Fruit fly (Drosophila melanogaster) whole organism, embryonic: ENCODE results near the gene NimC2.

ENCODE experiments used
- Aef1 ChIP-seq: fragments of 200-800 bp; sonication (Bioruptor generic); IDR thresholded peaks from 3 replicates; pipeline ENCODE4 v1.3.6; 2022; ENCODE audit warnings: missing biosample characterization, missing genetic modification characterization
- BtbVII ChIP-seq: fragments of 200-800 bp; sonication (Bioruptor generic); optimal IDR thresholded peaks from 3 replicates; lab custom pipeline; 2017; ENCODE audit warnings: missing biosample characterization, mild to moderate bottlenecking, missing genetic modification characterization
- C15 ChIP-seq: fragments of 200-800 bp; sonication (Bioruptor generic); IDR thresholded peaks from 3 replicates; pipeline ENCODE4 v1.3.6; 2022; ENCODE audit warnings: missing biosample characterization, missing genetic modification characterization
- CG10147 ChIP-seq: fragments of 200-800 bp; sonication (Bioruptor generic); optimal IDR thresholded peaks from 2 replicates; lab custom pipeline; 2019; ENCODE audit warnings: missing biosample characterization, mild to moderate bottlenecking, missing genetic modification characterization, moderate library complexity
- CG11093 ChIP-seq: fragments of 200-800 bp; sonication (Bioruptor generic); IDR thresholded peaks from 3 replicates; pipeline ENCODE4 v1.3.6; 2022; ENCODE audit warnings: missing biosample characterization, missing genetic modification characterization
- CG13424 ChIP-seq: fragments of 200-800 bp; sonication (Bioruptor generic); optimal IDR thresholded peaks from 2 replicates; lab custom pipeline; 2019; ENCODE audit warnings: missing biosample characterization, mild to moderate bottlenecking, missing genetic modification characterization, moderate library complexity
- CG14441 ChIP-seq: fragments of 200-800 bp; sonication (Bioruptor generic); IDR thresholded peaks from 2 replicates; pipeline ENCODE4 v1.3.6; 2022; ENCODE audit warnings: missing biosample characterization, missing genetic modification characterization
- CG1529 ChIP-seq: fragments of 200-800 bp; sonication (Bioruptor generic); optimal IDR thresholded peaks from 3 replicates; lab custom pipeline; 2018; ENCODE audit warnings: missing biosample characterization, missing genetic modification characterization
- CG15479 ChIP-seq: fragments of 200-800 bp; sonication (Bioruptor generic); optimal IDR thresholded peaks from 3 replicates; lab custom pipeline; 2019; ENCODE audit warnings: missing biosample characterization, mild to moderate bottlenecking, missing genetic modification characterization, moderate library complexity
- CG17361 ChIP-seq: fragments of 200-800 bp; sonication (Bioruptor generic); IDR thresholded peaks from 3 replicates; pipeline ENCODE4 v1.3.6; 2022; ENCODE audit warnings: missing biosample characterization, missing genetic modification characterization
- CG17829 ChIP-seq: fragments of 200-800 bp; optimal IDR thresholded peaks from 2 replicates; lab custom pipeline; 2019; ENCODE audit warnings: missing biosample characterization, mild to moderate bottlenecking, missing genetic modification characterization, moderate library complexity
- CG2120 ChIP-seq: fragments of 200-800 bp; sonication (Bioruptor generic); optimal IDR thresholded peaks from 3 replicates; lab custom pipeline; 2016; ENCODE audit warnings: missing biosample characterization, missing genetic modification characterization
- CG3163 ChIP-seq: fragments of 200-800 bp; sonication (Bioruptor generic); optimal IDR thresholded peaks from 3 replicates; lab custom pipeline; 2016; ENCODE audit warnings: missing biosample characterization, missing genetic modification characterization
- CG4282 ChIP-seq: fragments of 200-800 bp; sonication (Bioruptor generic); optimal IDR thresholded peaks from 2 replicates; lab custom pipeline; 2016; ENCODE audit warnings: missing biosample characterization, missing genetic modification characterization
- CG4360 ChIP-seq: fragments of 200-800 bp; sonication (Bioruptor generic); IDR thresholded peaks from 2 replicates; pipeline ENCODE4 v1.3.6; 2022; ENCODE audit warnings: missing biosample characterization, missing genetic modification characterization
- CG43689 ChIP-seq: fragments of 200-800 bp; sonication (Bioruptor generic); IDR thresholded peaks from 2 replicates; pipeline ENCODE4 v1.3.6; 2022; ENCODE audit warnings: missing biosample characterization, missing genetic modification characterization
- CG5180 ChIP-seq: fragments of 200-800 bp; sonication (Bioruptor generic); optimal IDR thresholded peaks from 3 replicates; lab custom pipeline; 2017; ENCODE audit warnings: missing biosample characterization, missing genetic modification characterization, mild to moderate bottlenecking, moderate library complexity, missing genetic modification reagents
- CG6791 ChIP-seq: fragments of 200-800 bp; sonication (Bioruptor generic); IDR thresholded peaks from 3 replicates; pipeline ENCODE4 v1.3.6; 2022; ENCODE audit warnings: missing biosample characterization, missing genetic modification characterization; ENCODE audit not compliant: partially characterized antibody
- CG8765 ChIP-seq: fragments of 200-800 bp; sonication (Bioruptor generic); IDR thresholded peaks from 2 replicates; pipeline ENCODE4 v1.3.6; 2022; ENCODE audit warnings: missing biosample characterization, missing genetic modification characterization
- CG9876 ChIP-seq: fragments of 200-800 bp; sonication (Bioruptor generic); optimal IDR thresholded peaks from 2 replicates; lab custom pipeline; 2016; ENCODE audit warnings: missing biosample characterization, missing genetic modification characterization
- CrebB ChIP-seq: fragments of 200-800 bp; sonication (Bioruptor generic); optimal IDR thresholded peaks from 3 replicates; lab custom pipeline; 2018; ENCODE audit warnings: missing biosample characterization, mild to moderate bottlenecking, missing genetic modification characterization
- D ChIP-seq, 2 experiments: fragments of 200-800 bp in 1 of 2; fragments of >200 bp in 1 of 2; sonication (Bioruptor generic) in 1 of 2; optimal IDR thresholded peaks; 2 replicates in 1 of 2; 3 replicates in 1 of 2; lab custom pipeline; 2017; ENCODE audit warnings: mild to moderate bottlenecking in 1 of 2, missing biosample characterization in 1 of 2, missing genetic modification characterization in 1 of 2, missing genetic modification reagents in 1 of 2
- D19A ChIP-seq: fragments of 200-800 bp; optimal IDR thresholded peaks from 3 replicates; lab custom pipeline; 2019; ENCODE audit warnings: missing biosample characterization, mild to moderate bottlenecking, missing genetic modification characterization, moderate library complexity
- Elba2 ChIP-seq: fragments of 200-800 bp; sonication (Bioruptor generic); optimal IDR thresholded peaks from 3 replicates; lab custom pipeline; 2016; ENCODE audit warnings: missing biosample characterization, missing genetic modification characterization
- Gug ChIP-seq: fragments of 200-800 bp; sonication (Bioruptor generic); IDR thresholded peaks from 4 replicates; pipeline ENCODE4 v1.3.6; 2022; ENCODE audit warnings: missing biosample characterization, missing genetic modification characterization
- HmgD ChIP-seq: fragments of 200-800 bp; sonication (Bioruptor generic); optimal IDR thresholded peaks from 3 replicates; lab custom pipeline; 2016; ENCODE audit warnings: missing biosample characterization, missing genetic modification characterization
- Hmr ChIP-seq: fragments of 200-800 bp; sonication (Bioruptor generic); optimal IDR thresholded peaks from 3 replicates; lab custom pipeline; 2017; ENCODE audit warnings: mild to moderate bottlenecking, missing biosample characterization, missing genetic modification reagents, missing genetic modification characterization
- NC2α ChIP-seq: fragments of 200-800 bp; sonication (Bioruptor generic); optimal IDR thresholded peaks from 2 replicates; lab custom pipeline; 2016; ENCODE audit warnings: missing biosample characterization, missing genetic modification characterization
- NC2β ChIP-seq: fragments of 200-800 bp; sonication (Bioruptor generic); optimal IDR thresholded peaks from 2 replicates; lab custom pipeline; 2016; ENCODE audit warnings: missing biosample characterization, missing genetic modification characterization
- Nf-YC ChIP-seq: fragments of 200-800 bp; optimal IDR thresholded peaks from 3 replicates; lab custom pipeline; 2019; ENCODE audit warnings: missing biosample characterization, mild to moderate bottlenecking, missing genetic modification characterization, moderate library complexity
- YL-1 ChIP-seq: fragments of 200-800 bp; sonication (Bioruptor generic); optimal IDR thresholded peaks from 3 replicates; lab custom pipeline; 2017; ENCODE audit warnings: missing biosample characterization, mild to moderate bottlenecking, missing genetic modification characterization
- ara ChIP-seq: fragments of 200-800 bp; sonication (Bioruptor generic); IDR thresholded peaks from 2 replicates; pipeline ENCODE4 v1.3.6; 2022; ENCODE audit warnings: missing biosample characterization, missing genetic modification characterization
- crol ChIP-seq: fragments of 200-800 bp; sonication (Bioruptor generic); IDR thresholded peaks from 2 replicates; pipeline ENCODE4 v1.3.6; 2022; ENCODE audit warnings: missing biosample characterization, missing genetic modification characterization
- cwo ChIP-seq: fragments of 200-800 bp; sonication (Bioruptor generic); optimal IDR thresholded peaks from 3 replicates; lab custom pipeline; 2017; ENCODE audit warnings: missing biosample characterization, missing genetic modification characterization, mild to moderate bottlenecking, moderate library complexity, missing genetic modification reagents
- ftz-f1 ChIP-seq: fragments of 200-800 bp; sonication (Bioruptor generic); optimal IDR thresholded peaks from 2 replicates; lab custom pipeline; 2016; ENCODE audit warnings: missing biosample characterization, missing genetic modification characterization
- hkb ChIP-seq, 2 experiments: fragments of 200-800 bp in 1 of 2; fragments of >200 bp in 1 of 2; sonication (Bioruptor generic) in 1 of 2; IDR thresholded peaks in 1 of 2; optimal IDR thresholded peaks in 1 of 2; 2 replicates each; pipeline versions ENCODE4 v1.3.6 to Lab custom; 2017 to 2022; ENCODE audit warnings: missing biosample characterization in 1 of 2, missing genetic modification characterization in 1 of 2
- kah ChIP-seq: fragments of 200-800 bp; sonication (Bioruptor generic); optimal IDR thresholded peaks from 2 replicates; lab custom pipeline; 2018; ENCODE audit warnings: missing biosample characterization, mild to moderate bottlenecking, missing genetic modification characterization
- luna ChIP-seq: fragments of 200-800 bp; sonication (Bioruptor generic); optimal IDR thresholded peaks from 2 replicates; lab custom pipeline; 2016; ENCODE audit warnings: missing biosample characterization, missing genetic modification characterization
- nom ChIP-seq: fragments of 200-800 bp; sonication (Bioruptor generic); optimal IDR thresholded peaks from 2 replicates; lab custom pipeline; 2017; ENCODE audit warnings: missing biosample characterization, missing genetic modification characterization, mild to moderate bottlenecking, moderate library complexity, missing genetic modification reagents
- pb ChIP-seq: fragments of 200-800 bp; sonication (Bioruptor generic); optimal IDR thresholded peaks from 3 replicates; lab custom pipeline; 2016; ENCODE audit warnings: missing biosample characterization, missing genetic modification characterization
- pho ChIP-seq: fragments of 200-800 bp; sonication (Bioruptor generic); optimal IDR thresholded peaks from 2 replicates; lab custom pipeline; 2016; ENCODE audit warnings: missing biosample characterization, missing genetic modification characterization
- pzg ChIP-seq: fragments of 200-800 bp; sonication (Bioruptor generic); optimal IDR thresholded peaks from 3 replicates; lab custom pipeline; 2018; ENCODE audit warnings: missing biosample characterization, mild to moderate bottlenecking, missing genetic modification characterization, moderate library complexity
- rib ChIP-seq: fragments of 200-800 bp; sonication (Bioruptor generic); IDR thresholded peaks from 2 replicates; pipeline ENCODE4 v1.3.6; 2022; ENCODE audit warnings: missing biosample characterization, missing genetic modification characterization
- shn ChIP-seq: fragments of 200-800 bp; sonication (Bioruptor generic); optimal IDR thresholded peaks from 3 replicates; lab custom pipeline; 2016; ENCODE audit warnings: missing biosample characterization, missing genetic modification characterization
- slou ChIP-seq: fragments of 200-800 bp; sonication (Bioruptor generic); optimal IDR thresholded peaks from 3 replicates; lab custom pipeline; 2016; ENCODE audit warnings: missing biosample characterization, missing genetic modification characterization
- slp2 ChIP-seq: fragments of 200-800 bp; sonication (Bioruptor generic); optimal IDR thresholded peaks from 2 replicates; lab custom pipeline; 2016; ENCODE audit warnings: missing biosample characterization, missing genetic modification characterization
- ssp ChIP-seq: fragments of 200-800 bp; sonication (Bioruptor generic); IDR thresholded peaks from 2 replicates; pipeline ENCODE4 v1.3.6; 2022; ENCODE audit warnings: missing biosample characterization, missing genetic modification characterization
- tap ChIP-seq: fragments of 200-800 bp; optimal IDR thresholded peaks from 3 replicates; lab custom pipeline; 2019; ENCODE audit warnings: missing biosample characterization, mild to moderate bottlenecking, missing genetic modification characterization, moderate library complexity
- wor ChIP-seq: fragments of 200-800 bp; sonication (Bioruptor generic); IDR thresholded peaks from 2 replicates; pipeline ENCODE4 v1.3.6; 2022; ENCODE audit warnings: missing biosample characterization, missing genetic modification characterization
- zen2 ChIP-seq: fragments of 200-800 bp; sonication (Bioruptor generic); IDR thresholded peaks from 3 replicates; pipeline ENCODE4 v1.3.6; 2022; ENCODE audit warnings: missing biosample characterization, missing genetic modification characterization; ENCODE audit not compliant: partially characterized antibody

The NimC2 gene

dm6 chr2L:14022130-14022735 lies 42.3 kb downstream of the NimC2 start (continued):
- peak; percentile 89 for TF ChIP-seq Nf-YC (tag; lab: Kevin White, UChicago)
- TF ChIP-seq CG14441 (GFP tag; lab: Robert Waterston, UW): peak; percentile 93
- peak; percentile 95 for TF ChIP-seq Hmr (GFP tag; lab: Kevin White, UChicago)
- peak; percentile 97 for TF ChIP-seq CG17829 (tag; lab: Kevin White, UChicago)
- no peak for TF ChIP-seq CG15479 (GFP tag; lab: Kevin White, UChicago)
- peak; percentile 91 for TF ChIP-seq rib (GFP tag; lab: Robert Waterston, UW)
- peak; percentile 98 for TF ChIP-seq CG13424 (tag; lab: Kevin White, UChicago)
- peak; percentile 89 for TF ChIP-seq ara (GFP tag; lab: Robert Waterston, UW)
- TF ChIP-seq CG1529: peak; percentile 86
- no peak for TF ChIP-seq pb (GFP tag; lab: Kevin White, UChicago)
- TF ChIP-seq CG9876: peak; percentile 52
- TF ChIP-seq slp2: peak; percentile 8
- peak; percentile 80 for TF ChIP-seq CrebB
- TF ChIP-seq Elba2: peak; percentile 16
- peak; percentile 95 for TF ChIP-seq CG4360 (GFP tag; lab: Robert Waterston, UW)
- TF ChIP-seq luna: no peak
- TF ChIP-seq D19A (tag; lab: Kevin White, UChicago): peak; percentile 89
- peak; percentile 79 for TF ChIP-seq C15 (GFP tag; lab: Robert Waterston, UW)
- no peak; the same call in 1 of the 2 replicates for TF ChIP-seq CG8765 (GFP tag; lab: Robert Waterston, UW)
- peak; percentile 2 for TF ChIP-seq HmgD
- TF ChIP-seq crol: no peak
- TF ChIP-seq wor: peak; percentile 88
- no peak for TF ChIP-seq CG3163 (GFP tag; lab: Kevin White, UChicago)
- TF ChIP-seq CG11093 (GFP tag; lab: Robert Waterston, UW): peak; percentile 89
- TF ChIP-seq nom (GFP tag; lab: Kevin White, UChicago): peak; percentile 23
- no peak for TF ChIP-seq CG6791 (GFP tag; lab: Robert Waterston, UW)
- no peak for TF ChIP-seq CG4282 (GFP tag; lab: Kevin White, UChicago)
- no peak for TF ChIP-seq D (optimal IDR thresholded peaks at IDR 0.05; lab: Kevin White, UChicago)
- peak; percentile 85 for TF ChIP-seq D (GFP tag; optimal IDR thresholded peaks at IDR 0.05; lab: Kevin White, UChicago)
- TF ChIP-seq pzg (GFP tag; lab: Kevin White, UChicago): no peak
- TF ChIP-seq CG10147 (GFP tag; lab: Kevin White, UChicago): peak; percentile 97
- TF ChIP-seq Aef1 (GFP tag; lab: Robert Waterston, UW): peak; percentile 84
- TF ChIP-seq ssp (GFP tag; lab: Robert Waterston, UW): peak; percentile 86
- TF ChIP-seq pho: peak; percentile 32
- TF ChIP-seq NC2α (GFP tag; lab: Kevin White, UChicago): no peak
- no peak for TF ChIP-seq ftz-f1
- peak; percentile 64 for TF ChIP-seq shn (GFP tag; lab: Kevin White, UChicago)
- no peak for TF ChIP-seq zen2 (GFP tag; lab: Robert Waterston, UW)
- TF ChIP-seq CG5180 (GFP tag; lab: Kevin White, UChicago): no peak
- peak; percentile 92 for TF ChIP-seq cwo (GFP tag; lab: Kevin White, UChicago)
- TF ChIP-seq tap (tag; lab: Kevin White, UChicago): peak; percentile 96
- TF ChIP-seq BtbVII (GFP tag; lab: Kevin White, UChicago): peak; percentile 97
- TF ChIP-seq slou: peak; percentile 36
- peak; percentile 87 for TF ChIP-seq kah (GFP tag; lab: Kevin White, UChicago)
- TF ChIP-seq NC2β (GFP tag; lab: Kevin White, UChicago): no peak
- peak; percentile 99 for TF ChIP-seq CG17361 (GFP tag; lab: Robert Waterston, UW)
- TF ChIP-seq YL-1 (GFP tag; lab: Kevin White, UChicago): peak; percentile 84
- no peak for TF ChIP-seq hkb (optimal IDR thresholded peaks at IDR 0.05; lab: Kevin White, UChicago)
- peak; percentile 90; the same call in 1 of the 2 replicates for TF ChIP-seq hkb (GFP tag; IDR thresholded peaks at IDR 0.05; lab: Robert Waterston, UW)
- TF ChIP-seq CG43689: peak; percentile 60; the same call in 1 of the 2 replicates
- peak; percentile 65 for TF ChIP-seq CG2120 (GFP tag; lab: Kevin White, UChicago)
- peak; percentile 82 for TF ChIP-seq Gug (GFP tag; lab: Robert Waterston, UW)
